Worm (Caenorhabditis elegans) whole organism, L4/young adult: ENCODE data around the gene magu-4.

ENCODE experiments used
- W03F9.2 ChIP-seq: fragments of 150-350 bp; optimal IDR thresholded peaks from 2 replicates; lab custom pipeline; 2014; ENCODE audit warnings: missing biosample characterization, missing genetic modification characterization
- him-1 ChIP-seq: sonication (generic microtip); optimal IDR thresholded peaks from 2 replicates; lab custom pipeline; 2016; ENCODE audit warnings: missing genotype, missing genetic modification reagents, missing genetic modification characterization, missing compliant biosample characterization

DNA sequence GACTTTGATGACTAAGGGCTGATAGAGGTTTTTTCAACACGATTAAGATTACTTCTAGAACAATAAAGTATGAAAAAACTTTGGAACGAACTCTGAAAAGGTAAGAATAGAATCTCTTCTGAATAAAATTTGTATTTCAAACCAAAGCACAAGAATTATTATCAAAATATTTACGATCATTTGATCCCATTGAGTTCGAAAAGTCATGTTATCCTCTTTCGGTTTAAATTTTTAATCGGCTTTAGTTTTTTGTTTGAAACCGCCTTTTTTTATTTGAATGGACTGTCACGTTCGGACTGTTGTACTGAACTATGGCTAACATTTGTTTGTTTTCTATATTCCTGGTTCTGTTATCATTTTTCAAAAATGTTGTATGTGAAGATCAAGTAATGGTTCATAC is 35.2 kb upstream of the magu-4 start, which contains the start of gene C47E12.9:
- TF ChIP-seq him-1 (tag; lab: Kevin White, UChicago) (no peak), W03F9.2 (tag; lab: Kevin White, UChicago) (no peak)
